Worm (Caenorhabditis elegans) whole organism, L3 larva: ENCODE results near the gene bcf-1.
A peak's percentile ranks its signal among the peaks of the same experiment; 100 is the strongest.

ENCODE experiments used
- R02D3.7 ChIP-seq: fragments of 150-350 bp; optimal IDR thresholded peaks from 2 replicates; lab custom pipeline; 2014; ENCODE audit warnings: missing biosample characterization, missing genetic modification characterization
- ZK546.5 ChIP-seq: sonication (generic microtip); optimal IDR thresholded peaks from 2 replicates; lab custom pipeline; 2017; ENCODE audit warnings: missing biosample characterization, missing genetic modification characterization
- ama-1 ChIP-seq: fragments of 150-350 bp; optimal IDR thresholded peaks from 2 replicates; lab custom pipeline; 2018
- ceh-28 ChIP-seq: fragments of 150-350 bp; optimal IDR thresholded peaks from 2 replicates; lab custom pipeline; 2014; ENCODE audit warnings: missing biosample characterization, missing genetic modification reagents, missing genetic modification characterization
- ceh-82 ChIP-seq: fragments of 150-350 bp; optimal IDR thresholded peaks from 2 replicates; lab custom pipeline; 2014; ENCODE audit warnings: missing biosample characterization, missing genetic modification characterization
- ceh-9 ChIP-seq: sonication (generic microtip); optimal IDR thresholded peaks from 2 replicates; lab custom pipeline; 2018; ENCODE audit warnings: missing biosample characterization, missing genetic modification characterization
- egl-27 ChIP-seq: sonication (generic microtip); optimal IDR thresholded peaks from 4 replicates; lab custom pipeline; 2017; ENCODE audit warnings: missing biosample characterization, missing genetic modification reagents, missing genetic modification characterization
- elt-2 ChIP-seq: sonication (generic microtip); optimal IDR thresholded peaks from 2 replicates; lab custom pipeline; 2016; ENCODE audit warnings: missing genetic modification reagents, mild to moderate bottlenecking, missing genetic modification characterization, missing compliant biosample characterization
- elt-3 ChIP-seq, 3 experiments: fragments of 150-350 bp in 1 of 3; sonication (generic microtip) in 2 of 3; optimal IDR thresholded peaks; 2 replicates in 2 of 3; 4 replicates in 1 of 3; lab custom pipeline; 2014 to 2017; ENCODE audit warnings: missing biosample characterization in 3 of 3, missing genetic modification characterization in 3 of 3
- eor-1 ChIP-seq, 2 experiments: fragments of 150-350 bp; optimal IDR thresholded peaks; 2 replicates each; lab custom pipeline; 2014 to 2018; ENCODE audit warnings: missing biosample characterization in 2 of 2, missing genetic modification characterization in 2 of 2
- fkh-2 ChIP-seq: fragments of 150-350 bp; optimal IDR thresholded peaks from 2 replicates; lab custom pipeline; 2014; ENCODE audit warnings: missing biosample characterization, missing genetic modification reagents, missing genetic modification characterization
- fos-1 ChIP-seq: fragments of 150-350 bp; optimal IDR thresholded peaks from 2 replicates; lab custom pipeline; 2014; ENCODE audit warnings: missing biosample characterization, missing genetic modification characterization
- hmg-11 ChIP-seq: sonication (generic microtip); optimal IDR thresholded peaks from 2 replicates; lab custom pipeline; 2016; ENCODE audit warnings: missing genetic modification characterization, missing compliant biosample characterization
- lin-15B ChIP-seq: fragments of 150-350 bp; optimal IDR thresholded peaks from 2 replicates; lab custom pipeline; 2014; ENCODE audit warnings: missing biosample characterization, missing genetic modification characterization
- lin-39 ChIP-seq: fragments of 150-350 bp; optimal IDR thresholded peaks from 2 replicates; lab custom pipeline; 2018; ENCODE audit warnings: missing biosample characterization, missing genetic modification reagents, missing genetic modification characterization
- lsy-12 ChIP-seq: sonication (generic microtip); optimal IDR thresholded peaks from 2 replicates; lab custom pipeline; 2016; ENCODE audit warnings: mild to moderate bottlenecking, missing genetic modification characterization, missing compliant biosample characterization
- mdl-1 ChIP-seq: fragments of 150-350 bp; optimal IDR thresholded peaks from 2 replicates; lab custom pipeline; 2014; ENCODE audit warnings: missing biosample characterization, missing genetic modification characterization
- mml-1 ChIP-seq: fragments of 150-350 bp; sonication (generic microtip); optimal IDR thresholded peaks from 3 replicates; lab custom pipeline; 2014; ENCODE audit warnings: missing biosample characterization, missing genetic modification characterization
- nfya-1 ChIP-seq: sonication (generic microtip); optimal IDR thresholded peaks from 2 replicates; lab custom pipeline; 2017; ENCODE audit warnings: missing genetic modification characterization, mild to moderate bottlenecking, missing compliant biosample characterization, antibody characterized with exemption, moderate library complexity; ENCODE audit not compliant: insufficient read depth
- nhr-23 ChIP-seq: fragments of 150-350 bp; optimal IDR thresholded peaks from 2 replicates; lab custom pipeline; 2014; ENCODE audit warnings: missing biosample characterization, missing genetic modification reagents, missing genetic modification characterization
- nhr-25 ChIP-seq: sonication (generic microtip); optimal IDR thresholded peaks from 2 replicates; lab custom pipeline; 2017; ENCODE audit warnings: missing biosample characterization, missing genetic modification characterization
- nhr-28 ChIP-seq: fragments of 150-350 bp; optimal IDR thresholded peaks from 2 replicates; lab custom pipeline; 2014; ENCODE audit warnings: missing biosample characterization, missing genetic modification characterization
- nhr-43 ChIP-seq: sonication (generic microtip); optimal IDR thresholded peaks from 2 replicates; lab custom pipeline; 2016; ENCODE audit warnings: mild to moderate bottlenecking, missing genetic modification characterization, missing compliant biosample characterization; ENCODE audit not compliant: poor library complexity, severe bottlenecking
- nhr-76 ChIP-seq: fragments of 150-350 bp; sonication (generic microtip); optimal IDR thresholded peaks from 5 replicates; lab custom pipeline; 2014; ENCODE audit warnings: missing biosample characterization, missing genetic modification characterization
- pha-4 ChIP-seq: fragments of 150-350 bp; optimal IDR thresholded peaks from 2 replicates; lab custom pipeline; 2014; ENCODE audit warnings: missing biosample characterization, missing genetic modification reagents, missing genetic modification characterization
- pqm-1 ChIP-seq: fragments of 150-350 bp; optimal IDR thresholded peaks from 2 replicates; lab custom pipeline; 2017; ENCODE audit warnings: missing biosample characterization, missing genetic modification characterization, inconsistent platforms
- sea-2 ChIP-seq: fragments of 150-350 bp; sonication (generic microtip); optimal IDR thresholded peaks from 4 replicates; lab custom pipeline; 2014; ENCODE audit warnings: missing biosample characterization, missing genetic modification reagents, missing genetic modification characterization
- skn-1 ChIP-seq: fragments of 150-350 bp; optimal IDR thresholded peaks from 2 replicates; lab custom pipeline; 2014; ENCODE audit warnings: missing biosample characterization, missing genetic modification characterization
- snpc-4 ChIP-seq: fragments of 150-350 bp; optimal IDR thresholded peaks from 2 replicates; lab custom pipeline; 2014; ENCODE audit warnings: missing biosample characterization, missing genetic modification characterization
- tbx-2 ChIP-seq: sonication (generic microtip); optimal IDR thresholded peaks from 2 replicates; lab custom pipeline; 2016; ENCODE audit warnings: mild to moderate bottlenecking, missing genetic modification characterization, missing compliant biosample characterization
- unc-39 ChIP-seq: sonication (generic microtip); optimal IDR thresholded peaks from 4 replicates; lab custom pipeline; 2017; ENCODE audit warnings: missing biosample characterization, missing genetic modification characterization
- unc-62 ChIP-seq: fragments of 150-350 bp; sonication (generic microtip); optimal IDR thresholded peaks from 4 replicates; lab custom pipeline; 2014; ENCODE audit warnings: missing biosample characterization, missing genetic modification reagents, missing genetic modification characterization
- ztf-4 ChIP-seq: fragments of 150-350 bp; optimal IDR thresholded peaks from 2 replicates; lab custom pipeline; 2014; ENCODE audit warnings: missing biosample characterization, missing genetic modification characterization

bcf-1 gene

ce11 chrV:6430526-6431371 is 22.2 kb upstream of the bcf-1 start:
- no peak for TF ChIP-seq ceh-9 (tag; lab: Kevin White, UChicago)
- TF ChIP-seq tbx-2 (tag; lab: Kevin White, UChicago) = no peak
- peak; percentile 56 for TF ChIP-seq pqm-1 (tag; lab: Kevin White, UChicago)
- no peak for TF ChIP-seq egl-27 (tag; lab: Kevin White, UChicago)
- TF ChIP-seq lin-39 (tag; lab: Kevin White, UChicago) = no peak
- TF ChIP-seq fos-1 (tag; lab: Kevin White, UChicago) = no peak
- no peak for TF ChIP-seq lin-15B (tag; lab: Kevin White, UChicago)
- peak; percentile 13 for TF ChIP-seq nhr-43 (tag; lab: Kevin White, UChicago)
- TF ChIP-seq pha-4 (tag; lab: Kevin White, UChicago) = peak; percentile 54
- no peak for TF ChIP-seq snpc-4 (tag; lab: Kevin White, UChicago)
- TF ChIP-seq elt-2 = peak; percentile 52

DNA sequence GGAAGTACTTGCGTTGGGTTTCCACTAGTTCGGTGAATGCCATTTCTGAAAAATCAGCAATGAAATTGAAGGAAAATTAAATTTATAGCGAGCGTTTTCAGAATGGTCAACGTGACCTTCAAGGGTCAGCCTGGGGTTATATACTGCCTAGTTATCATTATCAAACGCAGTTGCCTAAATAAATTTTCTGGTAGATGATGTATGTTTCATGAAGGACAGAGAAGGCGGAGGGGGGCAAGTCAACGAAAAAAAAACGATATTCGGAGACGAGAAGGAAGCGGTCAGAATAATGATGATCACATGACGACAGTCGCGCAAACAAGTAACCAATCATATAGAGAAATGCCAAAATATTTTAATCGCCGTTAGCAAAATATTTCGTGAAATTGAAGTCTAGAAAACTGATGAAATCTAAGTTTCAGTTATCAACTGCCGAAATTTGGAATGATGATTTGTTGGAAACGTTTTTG is 21.3 kb upstream of the bcf-1 start, which contains the start of gene alh-4:
alh-4 (minus strand) TSS at position 51 of the 470 bp plus-strand sequence.
- TF ChIP-seq nhr-25 (tag; lab: Kevin White, UChicago) = peak; percentile 42
- TF ChIP-seq unc-39 (tag; lab: Kevin White, UChicago) = no peak
- no peak for TF ChIP-seq mml-1 (tag; lab: Kevin White, UChicago)
- peak; percentile 56 for TF ChIP-seq nhr-23 (tag; lab: Kevin White, UChicago)
- TF ChIP-seq unc-62 (GFP tag; lab: Kevin White, UChicago) = no peak
- TF ChIP-seq eor-1 (tag; optimal IDR thresholded peaks at IDR 0.05; lab: Kevin White, UChicago) = no peak

ce11 chrV:6427433-6427832 is 18.9 kb upstream of the bcf-1 start:
- no peak for TF ChIP-seq ceh-82 (tag; lab: Kevin White, UChicago)
- peak; percentile 73 for TF ChIP-seq ama-1 (lab: Kevin White, UChicago)
- TF ChIP-seq nhr-76 (tag; lab: Kevin White, UChicago) = no peak
- TF ChIP-seq elt-3 (tag; optimal IDR thresholded peaks at IDR 0.05; lab: Kevin White, UChicago) = no peak
- no peak for TF ChIP-seq unc-39 (tag; lab: Kevin White, UChicago)
- TF ChIP-seq ZK546.5 (tag; lab: Kevin White, UChicago) = no peak
- peak; percentile 11 for TF ChIP-seq snpc-4 (tag; lab: Kevin White, UChicago)
- TF ChIP-seq ceh-28 (tag; lab: Kevin White, UChicago) = peak; percentile 30
- peak; percentile 18 for TF ChIP-seq nhr-23 (tag; lab: Kevin White, UChicago)
- peak; percentile 14 for TF ChIP-seq nhr-43 (tag; lab: Kevin White, UChicago)
- TF ChIP-seq nfya-1 (tag; lab: Kevin White, UChicago) = peak; percentile 74
- no peak for TF ChIP-seq tbx-2 (tag; lab: Kevin White, UChicago)
- peak; percentile 63 for TF ChIP-seq lin-15B (tag; lab: Kevin White, UChicago)
- TF ChIP-seq skn-1 (tag; lab: Kevin White, UChicago) = no peak
- TF ChIP-seq fos-1 (tag; lab: Kevin White, UChicago) = no peak
- TF ChIP-seq unc-62 (GFP tag; lab: Kevin White, UChicago) = no peak
- no peak for TF ChIP-seq mdl-1 (tag; lab: Kevin White, UChicago)
- peak; percentile 31 for TF ChIP-seq elt-2
- peak; percentile 28 for TF ChIP-seq lsy-12 (tag; lab: Kevin White, UChicago)
- peak; percentile 1 for TF ChIP-seq R02D3.7 (tag; lab: Kevin White, UChicago)
- TF ChIP-seq nhr-28 (tag; lab: Kevin White, UChicago) = no peak
- no peak for TF ChIP-seq ztf-4 (tag; lab: Kevin White, UChicago)
- no peak for TF ChIP-seq eor-1 (tag; optimal IDR thresholded peaks at IDR 0.05; lab: Kevin White, UChicago)
- peak; percentile 82 for TF ChIP-seq hmg-11 (tag; lab: Kevin White, UChicago)
- TF ChIP-seq fkh-2 (tag; lab: Kevin White, UChicago) = no peak
- peak; percentile 30 for TF ChIP-seq pha-4 (tag; lab: Kevin White, UChicago)
- TF ChIP-seq nhr-25 (tag; lab: Kevin White, UChicago) = peak; percentile 46
- peak; percentile 51 for TF ChIP-seq lin-39 (tag; lab: Kevin White, UChicago)

DNA sequence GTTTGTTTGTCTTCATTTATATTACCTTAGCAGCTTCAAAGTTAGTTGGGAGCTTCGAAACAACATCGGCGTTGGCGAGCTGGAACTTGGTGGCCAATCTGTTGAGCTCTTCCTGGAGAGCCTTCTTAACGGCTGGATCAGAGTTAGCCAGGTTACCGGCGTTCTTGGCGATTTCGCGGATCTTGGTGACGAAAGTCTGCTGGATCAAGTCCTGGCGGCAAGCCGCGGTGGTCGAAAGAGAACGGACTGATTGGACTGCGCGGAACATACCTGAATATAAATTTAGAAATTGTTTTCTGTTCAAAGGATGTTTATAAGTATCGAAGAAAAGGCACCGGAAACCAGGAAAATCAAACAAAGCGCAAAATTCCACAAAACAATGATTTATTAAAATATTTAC is 18.3 kb upstream of the bcf-1 start, which contains the start of gene atp-4:
atp-4 (minus strand) TSS at position 270 of the 400 bp plus-strand sequence.
- TF ChIP-seq sea-2 (GFP tag; lab: Kevin White, UChicago) = no peak
- no peak for TF ChIP-seq mml-1 (tag; lab: Kevin White, UChicago)
- TF ChIP-seq nhr-76 (tag; lab: Kevin White, UChicago) = no peak
- TF ChIP-seq ama-1 (lab: Kevin White, UChicago) = peak; percentile 53
